Fruit fly (Drosophila melanogaster): Measurements from ENCODE around the gene CG31624.

DNA sequence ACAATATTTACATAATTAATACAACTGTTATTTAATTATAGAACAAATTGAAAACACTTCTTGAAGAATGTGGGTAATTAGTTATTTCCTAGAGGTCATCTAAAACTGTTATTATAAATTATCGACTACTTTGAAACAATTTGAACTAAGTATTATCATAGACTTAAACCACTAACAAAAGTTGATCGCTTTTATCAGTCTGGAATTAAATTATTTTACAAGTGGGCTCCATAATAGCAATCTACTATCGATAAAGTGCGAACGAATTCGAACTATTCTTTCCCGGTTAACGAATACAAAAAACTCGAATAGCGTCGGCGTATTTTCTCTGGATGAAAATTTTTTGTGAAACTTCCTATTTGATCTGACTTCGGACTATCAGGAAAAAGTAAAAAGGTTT, 36.5 kb upstream of the CG31624 start, which contains the start of gene CG31626:
- TF ChIP-seq CG8478 (optimal IDR thresholded peaks at IDR 0.05): no peak
- no peak for TF ChIP-seq CTCF (optimal IDR thresholded peaks at IDR 0.05)

All from S2 (cell line).